Worm (Caenorhabditis elegans) whole organism, mixed stage, embryonic: ENCODE results near the gene srlf-16.

ENCODE experiments used
- blmp-1 ChIP-seq: fragments of 150-350 bp; optimal IDR thresholded peaks from 2 replicates; lab custom pipeline; 2014; ENCODE audit warnings: missing biosample characterization, missing genetic modification characterization
- ceh-39 ChIP-seq: fragments of 150-350 bp; optimal IDR thresholded peaks from 2 replicates; lab custom pipeline; 2014; ENCODE audit warnings: missing biosample characterization, missing genetic modification characterization
- drap-1 ChIP-seq: fragments of 200-800 bp; sonication (Bioruptor generic); optimal IDR thresholded peaks from 3 replicates; lab custom pipeline; 2018; ENCODE audit warnings: mild to moderate bottlenecking, missing genetic modification characterization, missing compliant biosample characterization
- elt-3 ChIP-seq: fragments of 150-350 bp; optimal IDR thresholded peaks from 2 replicates; lab custom pipeline; 2014; ENCODE audit warnings: missing biosample characterization, missing genetic modification characterization
- lin-13 ChIP-seq: fragments of 150-350 bp; optimal IDR thresholded peaks from 2 replicates; lab custom pipeline; 2014; ENCODE audit warnings: missing biosample characterization, missing genetic modification characterization
- lsy-2 ChIP-seq: fragments of 150-350 bp; optimal IDR thresholded peaks from 2 replicates; lab custom pipeline; 2014; ENCODE audit warnings: missing biosample characterization, missing genetic modification characterization
- mab-5 ChIP-seq: fragments of 150-350 bp; optimal IDR thresholded peaks from 2 replicates; lab custom pipeline; 2014; ENCODE audit warnings: missing biosample characterization, missing genetic modification characterization
- mep-1 ChIP-seq: fragments of 150-350 bp; optimal IDR thresholded peaks from 2 replicates; lab custom pipeline; 2017; ENCODE audit warnings: missing biosample characterization, missing genetic modification reagents, missing genetic modification characterization, inconsistent platforms
- nhr-28 ChIP-seq: fragments of 150-350 bp; optimal IDR thresholded peaks from 2 replicates; lab custom pipeline; 2014; ENCODE audit warnings: missing biosample characterization, missing genetic modification characterization
- pha-4 ChIP-seq: fragments of 150-350 bp; optimal IDR thresholded peaks from 2 replicates; lab custom pipeline; 2018; ENCODE audit warnings: missing biosample characterization, missing genetic modification reagents, missing genetic modification characterization
- unc-62 ChIP-seq: fragments of 150-350 bp; optimal IDR thresholded peaks from 2 replicates; lab custom pipeline; 2014; ENCODE audit warnings: missing biosample characterization, missing genetic modification reagents, missing genetic modification characterization
- zip-8 ChIP-seq: fragments of 150-350 bp; optimal IDR thresholded peaks from 2 replicates; lab custom pipeline; 2014; ENCODE audit warnings: missing biosample characterization, missing genetic modification characterization
- ztf-11 ChIP-seq: fragments of 150-350 bp; optimal IDR thresholded peaks from 2 replicates; lab custom pipeline; 2014; ENCODE audit warnings: missing biosample characterization, missing genetic modification characterization

- no peak for TF ChIP-seq blmp-1 (tag; lab: Kevin White, UChicago)
- TF ChIP-seq lsy-2 (tag; lab: Kevin White, UChicago): no peak
- TF ChIP-seq mep-1 (tag; lab: Kevin White, UChicago): no peak
- no peak for TF ChIP-seq unc-62 (GFP tag; lab: Kevin White, UChicago)
- TF ChIP-seq nhr-28: no peak
- TF ChIP-seq lin-13 (tag; lab: Kevin White, UChicago): no peak
- TF ChIP-seq drap-1: no peak
- no peak for TF ChIP-seq zip-8 (tag; lab: Kevin White, UChicago)
- TF ChIP-seq mab-5 (tag; lab: Kevin White, UChicago): no peak
- TF ChIP-seq pha-4 (tag; lab: Kevin White, UChicago): no peak
- TF ChIP-seq ceh-39 (tag; lab: Kevin White, UChicago): no peak
- TF ChIP-seq elt-3 (tag; lab: Kevin White, UChicago): no peak
- TF ChIP-seq ztf-11 (tag; lab: Kevin White, UChicago): no peak
Observed at ce11 chrV:8132926-8133325, 28.4 kb downstream of the srlf-16 start, which contains the start of gene D1014.4.
